Worm (Caenorhabditis elegans) whole organism, L2 larva: ENCODE data around the gene B0410.3.

Source experiments
- C34F6.9 ChIP-seq: fragments of 150-350 bp; optimal IDR thresholded peaks from 2 replicates; lab custom pipeline; 2014; ENCODE audit warnings: missing biosample characterization, missing genetic modification characterization
- F13H6.1 ChIP-seq: sonication (generic microtip); optimal IDR thresholded peaks from 2 replicates; lab custom pipeline; 2016; ENCODE audit warnings: missing genetic modification characterization, missing compliant biosample characterization
- R02D3.7 ChIP-seq: fragments of 150-350 bp; optimal IDR thresholded peaks from 2 replicates; lab custom pipeline; 2014; ENCODE audit warnings: missing biosample characterization, missing genetic modification characterization
- Y55F3AM.14 ChIP-seq: fragments of 200-800 bp; sonication (Bioruptor generic); optimal IDR thresholded peaks from 2 replicates; lab custom pipeline; 2018; ENCODE audit warnings: mild to moderate bottlenecking, missing genetic modification characterization, missing compliant biosample characterization
- ZK546.5 ChIP-seq: sonication (generic microtip); optimal IDR thresholded peaks from 2 replicates; lab custom pipeline; 2017; ENCODE audit warnings: missing biosample characterization, missing genetic modification characterization
- aly-2 ChIP-seq: fragments of 150-350 bp; optimal IDR thresholded peaks from 2 replicates; lab custom pipeline; 2014; ENCODE audit warnings: missing biosample characterization, missing genetic modification characterization
- blmp-1 ChIP-seq: sonication (generic microtip); optimal IDR thresholded peaks from 2 replicates; lab custom pipeline; 2017; ENCODE audit warnings: missing genetic modification characterization, mild to moderate bottlenecking, missing compliant biosample characterization, antibody characterized with exemption, moderate library complexity; ENCODE audit not compliant: insufficient read depth
- ceh-16 ChIP-seq: fragments of 150-350 bp; optimal IDR thresholded peaks from 2 replicates; lab custom pipeline; 2014; ENCODE audit warnings: missing biosample characterization, missing genetic modification characterization
- ceh-82 ChIP-seq: fragments of 150-350 bp; optimal IDR thresholded peaks from 2 replicates; lab custom pipeline; 2014; ENCODE audit warnings: missing biosample characterization, missing genetic modification characterization
- crh-2 ChIP-seq: sonication (generic microtip); optimal IDR thresholded peaks from 2 replicates; lab custom pipeline; 2017; ENCODE audit warnings: missing biosample characterization, missing genetic modification characterization
- dmd-4 ChIP-seq: sonication (generic microtip); optimal IDR thresholded peaks from 2 replicates; lab custom pipeline; 2017; ENCODE audit warnings: missing biosample characterization, missing genetic modification characterization
- egl-27 ChIP-seq: sonication (generic microtip); optimal IDR thresholded peaks from 3 replicates; lab custom pipeline; 2017; ENCODE audit warnings: missing biosample characterization, missing genetic modification reagents, missing genetic modification characterization
- elt-1 ChIP-seq: fragments of 150-350 bp; optimal IDR thresholded peaks from 2 replicates; lab custom pipeline; 2014; ENCODE audit warnings: missing biosample characterization, missing genetic modification characterization
- elt-3 ChIP-seq: sonication (generic microtip); optimal IDR thresholded peaks from 2 replicates; lab custom pipeline; 2017; ENCODE audit warnings: missing biosample characterization, missing genetic modification characterization
- fos-1 ChIP-seq: fragments of 150-350 bp; optimal IDR thresholded peaks from 2 replicates; lab custom pipeline; 2014; ENCODE audit warnings: missing biosample characterization, missing genetic modification characterization
- gmeb-1 ChIP-seq: fragments of 150-350 bp; optimal IDR thresholded peaks from 2 replicates; lab custom pipeline; 2014; ENCODE audit warnings: missing biosample characterization, missing genetic modification characterization
- lin-11 ChIP-seq: fragments of 150-350 bp; sonication (generic microtip); optimal IDR thresholded peaks from 2 replicates; lab custom pipeline; 2014; ENCODE audit warnings: missing biosample characterization, missing genetic modification characterization, inconsistent platforms, mixed read lengths
- lin-13 ChIP-seq: fragments of 150-350 bp; optimal IDR thresholded peaks from 2 replicates; lab custom pipeline; 2014; ENCODE audit warnings: missing biosample characterization, missing genetic modification reagents, missing genetic modification characterization
- lin-39 ChIP-seq: fragments of 150-350 bp; optimal IDR thresholded peaks from 2 replicates; lab custom pipeline; 2014; ENCODE audit warnings: missing biosample characterization, missing genetic modification reagents, missing genetic modification characterization
- lsy-2 ChIP-seq, 2 experiments: fragments of 150-350 bp in 1 of 2; sonication (generic microtip) in 1 of 2; optimal IDR thresholded peaks; 2 replicates each; lab custom pipeline; 2014 to 2017; ENCODE audit warnings: missing biosample characterization in 2 of 2, missing genetic modification characterization in 2 of 2
- mab-5 ChIP-seq: fragments of 150-350 bp; optimal IDR thresholded peaks from 2 replicates; lab custom pipeline; 2014; ENCODE audit warnings: missing biosample characterization, missing genetic modification characterization
- mbf-1 ChIP-seq: sonication (generic microtip); optimal IDR thresholded peaks from 2 replicates; lab custom pipeline; 2017; ENCODE audit warnings: missing biosample characterization, missing genetic modification characterization
- mdl-1 ChIP-seq, 2 experiments: fragments of 150-350 bp in 1 of 2; sonication (generic microtip) in 1 of 2; optimal IDR thresholded peaks; 2 replicates each; lab custom pipeline; 2017; ENCODE audit warnings: missing biosample characterization in 2 of 2, missing genetic modification characterization in 2 of 2
- nhr-10 ChIP-seq: sonication (generic microtip); optimal IDR thresholded peaks from 2 replicates; lab custom pipeline; 2017; ENCODE audit warnings: missing biosample characterization, missing genetic modification characterization
- nhr-11 ChIP-seq: fragments of 150-350 bp; optimal IDR thresholded peaks from 2 replicates; lab custom pipeline; 2014; ENCODE audit warnings: missing biosample characterization, missing genetic modification characterization
- nhr-12 ChIP-seq: fragments of 150-350 bp; optimal IDR thresholded peaks from 2 replicates; lab custom pipeline; 2014; ENCODE audit warnings: missing biosample characterization, missing genetic modification characterization
- nhr-21 ChIP-seq: fragments of 150-350 bp; optimal IDR thresholded peaks from 2 replicates; lab custom pipeline; 2014; ENCODE audit warnings: missing biosample characterization, missing genetic modification characterization
- nhr-25 ChIP-seq: fragments of 150-350 bp; sonication (generic microtip); optimal IDR thresholded peaks from 3 replicates; lab custom pipeline; 2014; ENCODE audit warnings: missing biosample characterization, missing genetic modification characterization
- nhr-6 ChIP-seq: fragments of 150-350 bp; optimal IDR thresholded peaks from 2 replicates; lab custom pipeline; 2014; ENCODE audit warnings: missing biosample characterization, missing genetic modification characterization
- peb-1 ChIP-seq: fragments of 150-350 bp; optimal IDR thresholded peaks from 2 replicates; lab custom pipeline; 2014; ENCODE audit warnings: missing biosample characterization, missing genetic modification characterization
- sem-4 ChIP-seq: fragments of 150-350 bp; optimal IDR thresholded peaks from 2 replicates; lab custom pipeline; 2014; ENCODE audit warnings: missing biosample characterization, missing genetic modification reagents, missing genetic modification characterization
- skn-1 ChIP-seq: sonication (generic microtip); optimal IDR thresholded peaks from 2 replicates; lab custom pipeline; 2017; ENCODE audit warnings: missing biosample characterization, missing genetic modification characterization
- sma-3 ChIP-seq: sonication (generic microtip); optimal IDR thresholded peaks from 2 replicates; lab custom pipeline; 2016; ENCODE audit warnings: missing genetic modification reagents, missing genetic modification characterization, missing compliant biosample characterization
- sma-9 ChIP-seq, 2 experiments: fragments of 150-350 bp in 1 of 2; sonication (generic microtip) in 1 of 2; optimal IDR thresholded peaks; 2 replicates each; lab custom pipeline; 2014 to 2016; ENCODE audit warnings: missing genetic modification characterization in 2 of 2, mild to moderate bottlenecking in 1 of 2, missing biosample characterization in 1 of 2, missing compliant biosample characterization in 1 of 2, missing genetic modification reagents in 1 of 2, moderate library complexity in 1 of 2
- snpc-4 ChIP-seq: fragments of 150-350 bp; optimal IDR thresholded peaks from 2 replicates; lab custom pipeline; 2014; ENCODE audit warnings: missing biosample characterization, missing genetic modification characterization
- unc-55 ChIP-seq: fragments of 150-350 bp; sonication (generic microtip); optimal IDR thresholded peaks from 3 replicates; lab custom pipeline; 2014; ENCODE audit warnings: missing biosample characterization, missing genetic modification reagents, missing genetic modification characterization
- unc-62 ChIP-seq: fragments of 150-350 bp; optimal IDR thresholded peaks from 2 replicates; lab custom pipeline; 2014; ENCODE audit warnings: missing biosample characterization, missing genetic modification reagents, missing genetic modification characterization
- zag-1 ChIP-seq: fragments of 150-350 bp; optimal IDR thresholded peaks from 2 replicates; lab custom pipeline; 2014; ENCODE audit warnings: missing biosample characterization, missing genetic modification characterization
- ztf-1 ChIP-seq: fragments of 200-800 bp; sonication (Bioruptor generic); conservative IDR thresholded peaks from 2 replicates; pipeline ENCODE4 v1.3.6; 2022; ENCODE audit warnings: missing genetic modification characterization, missing compliant biosample characterization
- ztf-4 ChIP-seq: fragments of 150-350 bp; optimal IDR thresholded peaks from 2 replicates; lab custom pipeline; 2014; ENCODE audit warnings: missing biosample characterization, missing genetic modification characterization

Gene B0410.3

DNA sequence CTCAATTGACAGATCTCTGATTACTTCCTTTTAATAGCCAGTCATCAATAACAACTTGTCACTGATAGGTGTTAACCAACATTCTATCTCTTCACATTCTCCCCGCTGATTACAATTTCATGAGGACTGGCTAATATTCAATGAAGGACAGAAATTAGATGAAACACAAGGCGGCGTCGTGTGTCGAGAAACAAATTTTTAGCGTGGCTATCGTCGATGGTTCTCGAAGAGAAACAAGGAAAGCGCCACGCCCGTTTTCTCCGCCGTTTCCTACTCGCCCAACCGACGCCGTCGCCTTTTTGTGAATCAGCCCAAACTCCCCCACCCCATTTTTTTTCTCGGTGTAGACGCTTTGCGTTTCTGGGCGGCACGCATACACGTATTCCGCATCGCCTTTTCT, 27.3 kb downstream of the B0410.3 start, which contains the start of gene F53B3.6:
F53B3.6 (plus strand) TSS at position 284 of the 400 bp plus-strand sequence.
- TF ChIP-seq sma-3 (GFP tag; lab: Kevin White, UChicago) = peak; percentile 68
- TF ChIP-seq ZK546.5 (tag; lab: Kevin White, UChicago) = no peak
- no peak for TF ChIP-seq sem-4 (tag; lab: Kevin White, UChicago)
- no peak for TF ChIP-seq nhr-12
- no peak for TF ChIP-seq gmeb-1
- peak; percentile 4 for TF ChIP-seq fos-1
- peak; percentile 26 for TF ChIP-seq sma-9 (GFP tag; optimal IDR thresholded peaks at IDR 0.05; lab: Kevin White, UChicago)
- TF ChIP-seq sma-9 (tag; optimal IDR thresholded peaks at IDR 0.05; lab: Kevin White, UChicago) = no peak
- TF ChIP-seq ztf-1 (GFP tag; lab: Robert Waterston, UW) = no peak
- no peak for TF ChIP-seq lin-39 (tag; lab: Kevin White, UChicago)
- TF ChIP-seq nhr-25 (tag; lab: Kevin White, UChicago) = peak; percentile 9
- TF ChIP-seq snpc-4 (tag; lab: Kevin White, UChicago) = no peak
- no peak for TF ChIP-seq dmd-4 (tag; lab: Kevin White, UChicago)
- TF ChIP-seq ztf-4 (tag; lab: Kevin White, UChicago) = no peak
- no peak for TF ChIP-seq aly-2 (tag; lab: Kevin White, UChicago)
- TF ChIP-seq unc-62 (GFP tag; lab: Kevin White, UChicago) = no peak
- no peak for TF ChIP-seq egl-27 (tag; lab: Kevin White, UChicago)
- no peak for TF ChIP-seq F13H6.1 (tag; lab: Kevin White, UChicago)
- no peak for TF ChIP-seq nhr-10 (tag; lab: Kevin White, UChicago)
- TF ChIP-seq crh-2 (tag; lab: Kevin White, UChicago) = no peak
- TF ChIP-seq C34F6.9 (tag; lab: Kevin White, UChicago) = no peak

ce11 chrX:2862372-2862771, 28.9 kb downstream of the B0410.3 start, which contains the start of gene comt-1:
Gene comt-1, minus strand, starts transcription at chrX:2862472.
- TF ChIP-seq elt-3 (no peak), nhr-11 (tag; lab: Kevin White, UChicago) (no peak), ztf-4 (tag; lab: Kevin White, UChicago) (no peak), Y55F3AM.14 (GFP tag; lab: Kevin White, UChicago) (no peak), skn-1 (tag; lab: Kevin White, UChicago) (no peak), mab-5 (tag; lab: Kevin White, UChicago) (no peak), nhr-25 (tag; lab: Kevin White, UChicago) (no peak), gmeb-1 (no peak)

DNA sequence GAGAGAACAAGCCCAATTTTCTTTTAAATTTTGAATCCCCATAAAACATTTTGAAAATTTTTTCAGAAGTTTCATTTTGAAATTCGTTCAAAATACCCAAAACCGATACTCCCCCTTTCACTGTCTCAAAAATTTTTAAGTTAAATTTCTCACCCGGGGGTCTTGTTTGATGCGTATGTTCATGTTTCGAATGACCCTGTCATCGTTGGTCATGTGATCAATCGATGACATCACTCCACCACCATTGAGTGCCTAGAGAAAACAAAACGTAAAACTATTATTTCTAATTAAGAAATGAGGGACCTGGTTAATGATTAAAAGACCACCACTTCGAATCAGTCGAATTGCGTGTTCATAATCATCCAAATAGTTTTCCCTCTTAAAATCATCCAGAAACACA, 32.9 kb downstream of the B0410.3 start:
- TF ChIP-seq C34F6.9 (tag; lab: Kevin White, UChicago) (peak; percentile 7), mbf-1 (tag; lab: Kevin White, UChicago) (no peak), blmp-1 (tag; lab: Kevin White, UChicago) (peak; percentile 21), ztf-1 (GFP tag; lab: Robert Waterston, UW) (no peak), Y55F3AM.14 (GFP tag; lab: Kevin White, UChicago) (no peak), lin-11 (no peak), sem-4 (tag; lab: Kevin White, UChicago) (no peak), crh-2 (tag; lab: Kevin White, UChicago) (peak; percentile 8), gmeb-1 (peak; percentile 6), nhr-21 (tag; lab: Kevin White, UChicago) (no peak), ZK546.5 (tag; lab: Kevin White, UChicago) (no peak), sma-9 (GFP tag; optimal IDR thresholded peaks at IDR 0.05; lab: Kevin White, UChicago) (peak; percentile 37), sma-9 (tag; optimal IDR thresholded peaks at IDR 0.05; lab: Kevin White, UChicago) (no peak), skn-1 (tag; lab: Kevin White, UChicago) (no peak), F13H6.1 (tag; lab: Kevin White, UChicago) (no peak), ceh-82 (tag; lab: Kevin White, UChicago) (no peak), nhr-25 (tag; lab: Kevin White, UChicago) (peak; percentile 89), egl-27 (tag; lab: Kevin White, UChicago) (no peak), nhr-6 (tag; lab: Kevin White, UChicago) (no peak), lsy-2 (tag; optimal IDR thresholded peaks at IDR 0.05; lab: Kevin White, UChicago) (peak in 1 of 2 experiments; percentile 14), sma-3 (GFP tag; lab: Kevin White, UChicago) (peak; percentile 49)

DNA sequence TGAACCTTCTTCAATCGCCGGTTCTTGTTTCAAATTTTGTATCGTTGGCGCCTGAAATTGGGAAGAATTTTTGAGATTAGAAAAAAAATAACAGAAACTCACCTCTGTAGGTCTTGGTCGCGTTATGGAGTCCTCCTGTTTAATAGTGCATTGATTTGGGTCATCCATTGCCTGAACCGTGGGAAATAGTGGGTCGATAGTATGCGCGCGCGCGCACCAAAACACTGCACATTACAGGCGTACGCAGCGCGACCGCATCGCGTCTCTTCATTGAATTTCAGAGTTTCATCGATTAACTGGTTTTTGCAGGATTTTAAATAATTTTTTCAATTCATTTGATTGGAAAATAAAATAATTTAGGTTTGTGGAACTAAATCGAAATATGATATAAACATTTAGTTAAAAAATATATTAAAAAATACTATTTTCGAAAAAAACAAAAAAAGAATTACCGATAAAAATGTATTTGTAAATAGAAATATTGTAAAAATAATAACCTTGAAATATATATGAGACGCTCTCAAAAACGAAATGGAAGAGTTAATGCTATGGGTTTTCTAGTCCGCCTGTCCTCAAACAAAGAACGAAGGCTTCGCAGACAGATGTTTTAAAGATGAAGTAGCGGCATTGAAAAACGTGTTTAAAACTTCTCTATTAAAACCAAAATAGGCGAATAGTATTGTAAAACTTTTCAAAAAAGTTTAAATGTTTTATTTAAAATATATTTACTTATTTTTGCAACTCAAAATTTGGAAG, 34.0 kb downstream of the B0410.3 start, which contains the start of gene tra-4:
tra-4 (minus strand) TSS at position 534 of the 756 bp plus-strand sequence.
- TF ChIP-seq mdl-1 (tag; optimal IDR thresholded peaks at IDR 0.05; lab: Kevin White, UChicago) (no peak), peb-1 (tag; lab: Kevin White, UChicago) (no peak), snpc-4 (tag; lab: Kevin White, UChicago) (no peak), lin-39 (tag; lab: Kevin White, UChicago) (no peak), lin-13 (GFP tag; lab: Kevin White, UChicago) (peak; percentile 36), unc-62 (GFP tag; lab: Kevin White, UChicago) (no peak), C34F6.9 (tag; lab: Kevin White, UChicago) (peak; percentile 15), blmp-1 (tag; lab: Kevin White, UChicago) (no peak), fos-1 (no peak), lsy-2 (tag; optimal IDR thresholded peaks at IDR 0.05; lab: Kevin White, UChicago) (peak in 1 of 2 experiments; percentile 26), dmd-4 (tag; lab: Kevin White, UChicago) (no peak), skn-1 (tag; lab: Kevin White, UChicago) (no peak), sem-4 (tag; lab: Kevin White, UChicago) (no peak), elt-1 (tag; lab: Kevin White, UChicago) (no peak), ceh-16 (tag; lab: Kevin White, UChicago) (no peak), unc-55 (GFP tag; lab: Kevin White, UChicago) (peak; percentile 51), aly-2 (tag; lab: Kevin White, UChicago) (no peak), zag-1 (tag; lab: Kevin White, UChicago) (no peak), gmeb-1 (no peak), ztf-4 (tag; lab: Kevin White, UChicago) (no peak), nhr-12 (no peak), nhr-25 (tag; lab: Kevin White, UChicago) (peak; percentile 80), nhr-6 (tag; lab: Kevin White, UChicago) (no peak), ztf-1 (GFP tag; lab: Robert Waterston, UW) (no peak), R02D3.7 (tag; lab: Kevin White, UChicago) (no peak)
